In the genomic region with DNA sequence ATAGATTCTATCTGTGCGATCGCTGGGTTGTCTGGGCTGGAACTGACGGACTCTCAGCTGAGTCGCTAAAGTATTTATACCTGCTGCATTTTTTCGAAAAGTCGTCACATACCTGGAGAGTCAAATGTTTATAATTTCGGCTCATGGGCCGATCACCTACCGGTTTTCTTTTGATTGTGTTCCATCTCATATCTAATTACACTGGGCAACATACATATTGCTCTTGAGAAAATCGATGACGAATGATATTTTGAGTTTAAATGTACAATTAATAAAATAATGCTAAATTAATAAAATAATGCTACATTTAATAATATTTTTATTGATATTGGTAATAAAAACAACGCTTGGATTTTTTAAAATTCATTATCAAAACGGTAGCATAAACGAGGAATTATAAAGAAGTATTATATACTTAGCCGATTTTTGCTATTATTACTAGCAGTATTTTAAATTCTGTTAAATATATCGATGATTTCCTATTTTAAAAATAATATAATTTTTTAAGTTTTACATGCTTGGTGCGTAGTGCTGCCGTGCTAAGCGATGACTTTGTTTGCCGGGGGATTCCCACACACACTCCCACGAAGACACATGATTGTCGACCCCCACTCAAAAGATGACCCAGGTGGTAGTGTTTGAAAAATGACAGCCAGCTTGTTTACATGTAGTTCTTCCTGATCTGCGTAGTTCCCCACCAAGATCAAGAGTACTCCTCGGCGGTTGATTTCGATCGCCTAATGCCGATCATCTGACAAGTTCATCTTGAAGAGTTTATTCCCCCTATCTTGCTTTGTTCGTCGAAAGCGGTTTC, we compare ENCODE assay signal across 1 fruit fly cellular context.
TF ChIP-seq lines count a peak whose summit lies in the region.

TSS of gene CG7294 (minus strand) at position 51 of the 814 bp plus-strand sequence.

TF ChIP-seq in whole organism, embryonic, 481 proteins besides CTCF, POLR2A, EP300 and RAD21 (continued from another document):
- TF ChIP-seq Dek (tag; optimal IDR thresholded peaks at IDR 0.05; lab: Kevin White, UChicago) (peak; percentile 10), pan (optimal IDR thresholded peaks at IDR 0.05; lab: Kevin White, UChicago) (no peak), pan (GFP tag; optimal IDR thresholded peaks at IDR 0.05 in 1 of 2, IDR thresholded peaks at IDR 0.05 in 1 of 2) (no peak), Max (GFP tag; optimal IDR thresholded peaks at IDR 0.05; lab: Kevin White, UChicago) (no peak), gsb (GFP tag; IDR thresholded peaks at IDR 0.05; lab: Robert Waterston, UW) (no peak), Lpt (GFP tag; optimal IDR thresholded peaks at IDR 0.05; lab: Kevin White, UChicago) (no peak), Xrp1 (GFP tag; IDR thresholded peaks at IDR 0.05; lab: Robert Waterston, UW) (no peak; the same call in 1 of the 2 replicates), CG15601 (tag; optimal IDR thresholded peaks at IDR 0.05; lab: Kevin White, UChicago) (no peak), CG8290 (GFP tag; optimal IDR thresholded peaks at IDR 0.05; lab: Kevin White, UChicago) (no peak), CG8290 (tag; optimal IDR thresholded peaks at IDR 0.05; lab: Kevin White, UChicago) (no peak), crc (GFP tag; optimal IDR thresholded peaks at IDR 0.05; lab: Kevin White, UChicago) (no peak), Atf-2 (GFP tag; optimal IDR thresholded peaks at IDR 0.05; lab: Kevin White, UChicago) (no peak), chn (GFP tag; optimal IDR thresholded peaks at IDR 0.05; lab: Kevin White, UChicago) (no peak), CG11093 (GFP tag; IDR thresholded peaks at IDR 0.05; lab: Robert Waterston, UW) (no peak), amos (GFP tag; IDR thresholded peaks at IDR 0.05; lab: Robert Waterston, UW; ENCODE audit: partially characterized antibody) (no peak), CG43689 (GFP tag; IDR thresholded peaks at IDR 0.05; lab: Robert Waterston, UW) (no peak), CG11695 (GFP tag; IDR thresholded peaks at IDR 0.05; lab: Robert Waterston, UW) (no peak), odd (GFP tag; optimal IDR thresholded peaks at IDR 0.05; lab: Kevin White, UChicago) (no peak), CG10267 (tag; optimal IDR thresholded peaks at IDR 0.05; lab: Kevin White, UChicago) (peak; percentile 38), insv (GFP tag; optimal IDR thresholded peaks at IDR 0.05; lab: Kevin White, UChicago) (no peak), Elba2 (GFP tag; optimal IDR thresholded peaks at IDR 0.05; lab: Kevin White, UChicago) (no peak), nmo (GFP tag; optimal IDR thresholded peaks at IDR 0.05; lab: Kevin White, UChicago) (peak; percentile 37), zfh2 (GFP tag; optimal IDR thresholded peaks at IDR 0.05; lab: Kevin White, UChicago) (no peak), sr (GFP tag; IDR thresholded peaks at IDR 0.05; lab: Robert Waterston, UW) (peak; percentile 72; the same call in 2 of the 3 replicates), pita (GFP tag; optimal IDR thresholded peaks at IDR 0.05; lab: Kevin White, UChicago) (no peak), inv (GFP tag; IDR thresholded peaks at IDR 0.05; lab: Robert Waterston, UW; ENCODE audit: partially characterized antibody) (no peak), CG6854 (GFP tag; optimal IDR thresholded peaks at IDR 0.05; lab: Kevin White, UChicago) (no peak), CG15479 (GFP tag; optimal IDR thresholded peaks at IDR 0.05; lab: Kevin White, UChicago) (no peak), CG10543 (GFP tag; optimal IDR thresholded peaks at IDR 0.05; lab: Kevin White, UChicago) (no peak), CG4424 (GFP tag; optimal IDR thresholded peaks at IDR 0.05; lab: Kevin White, UChicago) (no peak), CG17359 (tag; optimal IDR thresholded peaks at IDR 0.05; lab: Kevin White, UChicago) (peak; percentile 23), Stat92E (GFP tag; optimal IDR thresholded peaks at IDR 0.05; lab: Kevin White, UChicago) (no peak), ato (GFP tag; IDR thresholded peaks at IDR 0.05; lab: Robert Waterston, UW; ENCODE audit: partially characterized antibody) (no peak), gce (GFP tag; IDR thresholded peaks at IDR 0.05; lab: Robert Waterston, UW) (no peak), CG12659 (GFP tag; optimal IDR thresholded peaks at IDR 0.05; lab: Kevin White, UChicago) (peak; percentile 20), CG12155 (GFP tag; optimal IDR thresholded peaks at IDR 0.05; lab: Kevin White, UChicago) (no peak), trem (tag; optimal IDR thresholded peaks at IDR 0.05; lab: Kevin White, UChicago) (no peak), CG13424 (tag; optimal IDR thresholded peaks at IDR 0.05; lab: Kevin White, UChicago) (no peak), Meics (GFP tag; optimal IDR thresholded peaks at IDR 0.05; lab: Kevin White, UChicago) (peak; percentile 23), CG7556 (GFP tag; optimal IDR thresholded peaks at IDR 0.05; lab: Kevin White, UChicago) (peak; percentile 49), CG3163 (GFP tag; optimal IDR thresholded peaks at IDR 0.05; lab: Kevin White, UChicago) (no peak), CG11247 (GFP tag; IDR thresholded peaks at IDR 0.05; lab: Robert Waterston, UW) (no peak), CG5245 (GFP tag; optimal IDR thresholded peaks at IDR 0.05; lab: Kevin White, UChicago) (no peak), Ravus (GFP tag; IDR thresholded peaks at IDR 0.05; lab: Robert Waterston, UW) (no peak), D19A (tag; optimal IDR thresholded peaks at IDR 0.05; lab: Kevin White, UChicago) (peak; percentile 45), Lhr (GFP tag; optimal IDR thresholded peaks at IDR 0.05; lab: Kevin White, UChicago) (no peak), sd (tag; optimal IDR thresholded peaks at IDR 0.05; lab: Kevin White, UChicago) (peak; percentile 84), Asciz (GFP tag; optimal IDR thresholded peaks at IDR 0.05; lab: Kevin White, UChicago) (peak; percentile 6), CG14710 (tag; optimal IDR thresholded peaks at IDR 0.05; lab: Kevin White, UChicago) (peak; percentile 20), Sox100B (GFP tag; optimal IDR thresholded peaks at IDR 0.05; lab: Kevin White, UChicago) (peak; percentile 55), CG4328 (GFP tag; optimal IDR thresholded peaks at IDR 0.05; lab: Kevin White, UChicago) (no peak), CG15073 (GFP tag; optimal IDR thresholded peaks at IDR 0.05; lab: Kevin White, UChicago) (no peak), CG17829 (tag; optimal IDR thresholded peaks at IDR 0.05; lab: Kevin White, UChicago) (peak; percentile 27), CG7987 (GFP tag; optimal IDR thresholded peaks at IDR 0.05; lab: Kevin White, UChicago) (no peak), MESR4 (GFP tag; optimal IDR thresholded peaks at IDR 0.05; lab: Kevin White, UChicago) (no peak), CG8359 (GFP tag; optimal IDR thresholded peaks at IDR 0.05; lab: Kevin White, UChicago; ENCODE audit: borderline replicate concordance) (no peak), sug (tag; optimal IDR thresholded peaks at IDR 0.05; lab: Kevin White, UChicago) (no peak), Ssrp (tag; optimal IDR thresholded peaks at IDR 0.05; lab: Kevin White, UChicago) (peak; percentile 5), CG8765 (GFP tag; IDR thresholded peaks at IDR 0.05; lab: Robert Waterston, UW) (no peak), CG10209 (GFP tag; optimal IDR thresholded peaks at IDR 0.05; lab: Kevin White, UChicago) (peak; percentile 5), dmrt99B (tag; optimal IDR thresholded peaks at IDR 0.05; lab: Kevin White, UChicago) (peak; percentile 19), H2.0 (GFP tag; IDR thresholded peaks at IDR 0.05; lab: Robert Waterston, UW) (no peak), grau (tag; optimal IDR thresholded peaks at IDR 0.05; lab: Kevin White, UChicago) (peak; percentile 50), Hr39 (optimal IDR thresholded peaks at IDR 0.05; lab: Kevin White, UChicago) (no peak), tna (GFP tag; IDR thresholded peaks at IDR 0.05; lab: Robert Waterston, UW; ENCODE audit: partially characterized antibody) (no peak), vfl (GFP tag; optimal IDR thresholded peaks at IDR 0.05; lab: Kevin White, UChicago) (no peak), bab2 (GFP tag; optimal IDR thresholded peaks at IDR 0.05; lab: Kevin White, UChicago) (no peak), Blimp-1 (GFP tag; optimal IDR thresholded peaks at IDR 0.05; lab: Kevin White, UChicago) (peak; percentile 8), CG12391 (tag; optimal IDR thresholded peaks at IDR 0.05; lab: Kevin White, UChicago) (peak; percentile 37), fu2 (GFP tag; optimal IDR thresholded peaks at IDR 0.05; lab: Kevin White, UChicago) (no peak), CG10979 (tag; optimal IDR thresholded peaks at IDR 0.05; lab: Kevin White, UChicago) (peak; percentile 54), dm (GFP tag; optimal IDR thresholded peaks at IDR 0.05; lab: Kevin White, UChicago) (no peak), CG6654 (GFP tag; optimal IDR thresholded peaks at IDR 0.05; lab: Kevin White, UChicago) (no peak), gem (tag; optimal IDR thresholded peaks at IDR 0.05; lab: Kevin White, UChicago) (peak; percentile 67), Hsf (GFP tag; optimal IDR thresholded peaks at IDR 0.05; lab: Kevin White, UChicago) (no peak), gsb-n (tag; optimal IDR thresholded peaks at IDR 0.05; lab: Kevin White, UChicago) (peak; percentile 11), jing (GFP tag; optimal IDR thresholded peaks at IDR 0.05; lab: Kevin White, UChicago) (no peak), CG33557 (GFP tag; optimal IDR thresholded peaks at IDR 0.05; lab: Kevin White, UChicago) (peak; percentile 11), dmrt11E (tag; optimal IDR thresholded peaks at IDR 0.05; lab: Kevin White, UChicago) (peak; percentile 56), lola (GFP tag; optimal IDR thresholded peaks at IDR 0.05; lab: Kevin White, UChicago) (peak in 1 of 3 experiments; percentile 60), CG18262 (tag; optimal IDR thresholded peaks at IDR 0.05; lab: Kevin White, UChicago) (peak; percentile 72), CG3838 (GFP tag; optimal IDR thresholded peaks at IDR 0.05; lab: Kevin White, UChicago) (no peak), CG9727 (GFP tag; optimal IDR thresholded peaks at IDR 0.05; lab: Kevin White, UChicago) (peak; percentile 13), PHDP (tag; optimal IDR thresholded peaks at IDR 0.05; lab: Kevin White, UChicago) (peak; percentile 36), h (optimal IDR thresholded peaks at IDR 0.05; lab: Kevin White, UChicago) (no peak), CG3281 (GFP tag; optimal IDR thresholded peaks at IDR 0.05; lab: Kevin White, UChicago) (peak; percentile 18), CG17186 (GFP tag; optimal IDR thresholded peaks at IDR 0.05; lab: Kevin White, UChicago) (no peak), ken (GFP tag; IDR thresholded peaks at IDR 0.05; lab: Robert Waterston, UW) (no peak), ewg (GFP tag; optimal IDR thresholded peaks at IDR 0.05; lab: Kevin White, UChicago) (no peak), CG1647 (GFP tag; optimal IDR thresholded peaks at IDR 0.05; lab: Kevin White, UChicago) (no peak), Oli (tag; optimal IDR thresholded peaks at IDR 0.05; lab: Kevin White, UChicago) (peak; percentile 1), CG2678 (tag; optimal IDR thresholded peaks at IDR 0.05; lab: Kevin White, UChicago) (peak; percentile 61), CG10565 (GFP tag; optimal IDR thresholded peaks at IDR 0.05; lab: Kevin White, UChicago) (no peak), CG1792 (GFP tag; optimal IDR thresholded peaks at IDR 0.05; lab: Kevin White, UChicago) (no peak), CG12769 (tag; optimal IDR thresholded peaks at IDR 0.05; lab: Kevin White, UChicago) (no peak), CG11504 (tag; optimal IDR thresholded peaks at IDR 0.05; lab: Kevin White, UChicago) (peak; percentile 60), CG17361 (GFP tag; IDR thresholded peaks at IDR 0.05; lab: Robert Waterston, UW) (peak; percentile 66), repo (GFP tag; optimal IDR thresholded peaks at IDR 0.05; lab: Kevin White, UChicago) (no peak), CG4820 (GFP tag; optimal IDR thresholded peaks at IDR 0.05; lab: Kevin White, UChicago) (no peak), CG8944 (GFP tag; optimal IDR thresholded peaks at IDR 0.05; lab: Kevin White, UChicago) (no peak), sens-2 (GFP tag; IDR thresholded peaks at IDR 0.05; lab: Robert Waterston, UW) (no peak), abd-A (tag; optimal IDR thresholded peaks at IDR 0.05; lab: Kevin White, UChicago) (peak; percentile 8), unpg (GFP tag; optimal IDR thresholded peaks at IDR 0.05; lab: Kevin White, UChicago) (no peak)
TF ChIP-seq in whole organism, embryonic: peak in this region for 46.
